Worm (Caenorhabditis elegans) whole organism, L1 larva: ENCODE data around the gene lsm-5.

Experiments used
- ceh-90 ChIP-seq: sonication (generic microtip); optimal IDR thresholded peaks from 2 replicates; lab custom pipeline; 2016; ENCODE audit warnings: missing genetic modification characterization, missing compliant biosample characterization
- efl-3 ChIP-seq: fragments of 200-800 bp; sonication (Bioruptor generic); optimal IDR thresholded peaks from 2 replicates; lab custom pipeline; 2018; ENCODE audit warnings: mild to moderate bottlenecking, missing genetic modification characterization, missing compliant biosample characterization
- egl-27 ChIP-seq, 2 experiments: fragments of 150-350 bp in 1 of 2; sonication (generic microtip); optimal IDR thresholded peaks; 3 replicates each; lab custom pipeline; 2017 to 2018; ENCODE audit warnings: missing biosample characterization in 2 of 2, missing genetic modification characterization in 2 of 2, missing genetic modification reagents in 2 of 2
- hlh-17 ChIP-seq: fragments of 200-800 bp; sonication (Bioruptor generic); optimal IDR thresholded peaks from 2 replicates; lab custom pipeline; 2018; ENCODE audit warnings: missing genetic modification characterization, mild to moderate bottlenecking, missing compliant biosample characterization, moderate library complexity, borderline replicate concordance
- hlh-4 ChIP-seq: sonication (generic microtip); optimal IDR thresholded peaks from 2 replicates; lab custom pipeline; 2016; ENCODE audit warnings: mild to moderate bottlenecking, missing genetic modification characterization, missing compliant biosample characterization
- nhr-19 ChIP-seq: fragments of 200-800 bp; sonication (Bioruptor generic); conservative IDR thresholded peaks from 2 replicates; pipeline ENCODE4 v1.3.6; 2022; ENCODE audit warnings: missing genetic modification characterization, missing compliant biosample characterization
- rnt-1 ChIP-seq: sonication (generic microtip); optimal IDR thresholded peaks from 2 replicates; lab custom pipeline; 2016; ENCODE audit warnings: mild to moderate bottlenecking, missing genetic modification characterization, moderate library complexity, missing compliant biosample characterization
- snpc-4 ChIP-seq: fragments of 150-350 bp; optimal IDR thresholded peaks from 2 replicates; lab custom pipeline; 2014; ENCODE audit warnings: missing biosample characterization, missing genetic modification characterization
- sox-4 ChIP-seq: sonication (generic microtip); optimal IDR thresholded peaks from 2 replicates; lab custom pipeline; 2016; ENCODE audit warnings: missing genetic modification characterization, missing compliant biosample characterization
- sup-37 ChIP-seq: fragments of 200-800 bp; sonication (Bioruptor generic); optimal IDR thresholded peaks from 2 replicates; lab custom pipeline; 2018; ENCODE audit warnings: mild to moderate bottlenecking, missing genetic modification characterization, missing compliant biosample characterization
- tbx-2 ChIP-seq: sonication (generic microtip); optimal IDR thresholded peaks from 2 replicates; lab custom pipeline; 2016; ENCODE audit warnings: missing genetic modification characterization, missing compliant biosample characterization

The lsm-5 gene

DNA sequence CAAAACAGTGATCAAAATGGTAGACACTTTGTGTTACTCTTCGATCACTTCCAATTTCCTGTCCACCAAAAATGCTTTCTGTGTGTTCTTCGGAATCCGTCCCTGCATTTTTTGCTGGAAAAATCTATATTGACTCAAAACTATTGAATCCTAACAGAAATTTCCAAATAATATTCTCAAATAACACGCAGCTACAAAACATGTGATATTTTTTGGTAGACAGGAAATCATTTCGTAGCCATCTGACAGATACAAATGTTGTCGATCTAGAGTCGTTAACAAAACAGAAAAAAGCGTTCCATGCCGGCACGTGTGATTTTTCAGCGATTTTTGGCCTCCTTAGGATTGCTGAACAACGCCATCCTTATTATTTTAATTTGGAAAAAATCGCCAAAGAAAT is 42.7 kb downstream of the lsm-5 start, which contains the start of gene str-263:
TSS of gene str-263 (plus strand) at position 301 of the 400 bp plus-strand sequence.
- no peak for TF ChIP-seq ceh-90 (tag; lab: Kevin White, UChicago)
- no peak for TF ChIP-seq efl-3 (GFP tag; lab: Kevin White, UChicago)
- TF ChIP-seq hlh-17, result no peak
- no peak for TF ChIP-seq snpc-4 (tag; lab: Kevin White, UChicago)

DNA sequence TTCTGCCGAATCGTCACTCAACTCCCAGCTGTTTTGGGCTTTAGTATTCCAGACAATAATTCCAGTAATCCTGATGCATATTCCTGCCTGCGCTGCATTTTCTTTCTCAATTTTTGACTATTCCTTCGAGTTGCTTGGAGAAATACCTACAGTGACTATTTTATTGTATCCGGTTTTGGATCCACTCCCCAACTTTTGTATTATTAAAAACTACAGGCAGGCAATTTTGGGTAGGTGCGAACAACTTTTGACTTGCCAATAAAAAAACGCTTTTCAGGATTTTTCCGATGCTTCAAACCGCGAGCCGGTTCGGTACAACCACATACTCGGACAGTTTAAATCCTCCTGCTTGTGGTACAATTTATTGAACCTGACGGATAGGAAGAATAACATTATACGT is 44.4 kb downstream of the lsm-5 start:
- TF ChIP-seq sup-37 (GFP tag; lab: Kevin White, UChicago) (no peak), hlh-4 (tag; lab: Kevin White, UChicago) (no peak), sox-4 (tag; lab: Kevin White, UChicago) (no peak), rnt-1 (no peak), nhr-19 (GFP tag; lab: Robert Waterston, UW) (no peak), egl-27 (tag; optimal IDR thresholded peaks at IDR 0.05; lab: Kevin White, UChicago) (no peak), tbx-2 (tag; lab: Kevin White, UChicago) (no peak)
